Worm (Caenorhabditis elegans) whole organism, mixed stage, embryonic: Measurements from ENCODE around the gene alg-4.

Experiments
- M03D4.4 ChIP-seq: sonication (generic microtip); optimal IDR thresholded peaks from 2 replicates; lab custom pipeline; 2017; ENCODE audit warnings: mild to moderate bottlenecking, missing genetic modification characterization, missing compliant biosample characterization
- bed-3 ChIP-seq: fragments of 200-800 bp; sonication (Bioruptor generic); optimal IDR thresholded peaks from 3 replicates; lab custom pipeline; 2018; ENCODE audit warnings: mild to moderate bottlenecking, missing genetic modification characterization, moderate library complexity, missing compliant biosample characterization
- ceh-43 ChIP-seq: fragments of 200-800 bp; sonication (Bioruptor generic); optimal IDR thresholded peaks from 2 replicates; lab custom pipeline; 2018; ENCODE audit warnings: mild to moderate bottlenecking, missing genetic modification characterization, moderate library complexity, missing compliant biosample characterization
- ceh-83 ChIP-seq: fragments of 200-800 bp; sonication (Bioruptor generic); optimal IDR thresholded peaks from 2 replicates; lab custom pipeline; 2018; ENCODE audit warnings: mild to moderate bottlenecking, missing genetic modification characterization, missing compliant biosample characterization
- ces-1 ChIP-seq: fragments of 150-350 bp; optimal IDR thresholded peaks from 2 replicates; lab custom pipeline; 2014; ENCODE audit warnings: missing biosample characterization, missing genetic modification reagents, missing genetic modification characterization
- cnd-1 ChIP-seq: fragments of 200-800 bp; sonication (Bioruptor generic); optimal IDR thresholded peaks from 2 replicates; lab custom pipeline; 2018; ENCODE audit warnings: mild to moderate bottlenecking, missing genetic modification characterization, missing compliant biosample characterization
- drap-1 ChIP-seq: fragments of 200-800 bp; sonication (Bioruptor generic); optimal IDR thresholded peaks from 3 replicates; lab custom pipeline; 2018; ENCODE audit warnings: mild to moderate bottlenecking, missing genetic modification characterization, missing compliant biosample characterization
- elt-1 ChIP-seq: sonication (generic microtip); optimal IDR thresholded peaks from 2 replicates; lab custom pipeline; 2017; ENCODE audit warnings: missing genetic modification characterization, mild to moderate bottlenecking, missing compliant biosample characterization, antibody characterized with exemption, moderate library complexity, borderline replicate concordance; ENCODE audit not compliant: insufficient read depth
- elt-3 ChIP-seq: fragments of 150-350 bp; optimal IDR thresholded peaks from 2 replicates; lab custom pipeline; 2014; ENCODE audit warnings: missing biosample characterization, missing genetic modification characterization
- flh-1 ChIP-seq: fragments of 200-800 bp; sonication (Bioruptor generic); optimal IDR thresholded peaks from 2 replicates; lab custom pipeline; 2018; ENCODE audit warnings: mild to moderate bottlenecking, missing genetic modification characterization, moderate library complexity, missing compliant biosample characterization
- ham-2 ChIP-seq: fragments of 200-800 bp; sonication (Bioruptor generic); optimal IDR thresholded peaks from 2 replicates; lab custom pipeline; 2018; ENCODE audit warnings: mild to moderate bottlenecking, missing genetic modification characterization, missing compliant biosample characterization
- hlh-1 ChIP-seq: fragments of 150-350 bp; optimal IDR thresholded peaks from 2 replicates; lab custom pipeline; 2014; ENCODE audit warnings: missing biosample characterization, missing genetic modification reagents, missing genetic modification characterization
- lin-13 ChIP-seq: fragments of 150-350 bp; optimal IDR thresholded peaks from 2 replicates; lab custom pipeline; 2014; ENCODE audit warnings: missing biosample characterization, missing genetic modification characterization
- lin-32 ChIP-seq: fragments of 200-800 bp; sonication (Bioruptor generic); optimal IDR thresholded peaks from 2 replicates; lab custom pipeline; 2018; ENCODE audit warnings: mild to moderate bottlenecking, missing genetic modification characterization, missing compliant biosample characterization
- lsy-2 ChIP-seq: fragments of 150-350 bp; optimal IDR thresholded peaks from 2 replicates; lab custom pipeline; 2014; ENCODE audit warnings: missing biosample characterization, missing genetic modification characterization
- mab-5 ChIP-seq: fragments of 150-350 bp; optimal IDR thresholded peaks from 2 replicates; lab custom pipeline; 2014; ENCODE audit warnings: missing biosample characterization, missing genetic modification characterization
- mep-1 ChIP-seq: fragments of 150-350 bp; optimal IDR thresholded peaks from 2 replicates; lab custom pipeline; 2017; ENCODE audit warnings: missing biosample characterization, missing genetic modification reagents, missing genetic modification characterization, inconsistent platforms
- mls-2 ChIP-seq: sonication (generic microtip); optimal IDR thresholded peaks from 2 replicates; lab custom pipeline; 2016; ENCODE audit warnings: mild to moderate bottlenecking, missing genetic modification characterization, moderate library complexity, missing compliant biosample characterization
- nhr-28 ChIP-seq: fragments of 150-350 bp; optimal IDR thresholded peaks from 2 replicates; lab custom pipeline; 2014; ENCODE audit warnings: missing biosample characterization, missing genetic modification characterization
- nhr-76 ChIP-seq: sonication (generic microtip); optimal IDR thresholded peaks from 2 replicates; lab custom pipeline; 2017; ENCODE audit warnings: missing biosample characterization, missing genetic modification characterization
- pha-4 ChIP-seq: fragments of 150-350 bp; optimal IDR thresholded peaks from 2 replicates; lab custom pipeline; 2018; ENCODE audit warnings: missing biosample characterization, missing genetic modification reagents, missing genetic modification characterization
- sem-2 ChIP-seq: fragments of 200-800 bp; sonication (Bioruptor generic); optimal IDR thresholded peaks from 2 replicates; lab custom pipeline; 2018; ENCODE audit warnings: mild to moderate bottlenecking, missing genetic modification characterization, missing compliant biosample characterization
- sptf-1 ChIP-seq: sonication (generic microtip); optimal IDR thresholded peaks from 2 replicates; lab custom pipeline; 2017; ENCODE audit warnings: mild to moderate bottlenecking, missing genetic modification characterization, moderate library complexity, missing compliant biosample characterization
- tbx-8 ChIP-seq: fragments of 200-800 bp; sonication (Bioruptor generic); optimal IDR thresholded peaks from 2 replicates; lab custom pipeline; 2018; ENCODE audit warnings: mild to moderate bottlenecking, missing genetic modification characterization, moderate library complexity, missing compliant biosample characterization
- unc-120 ChIP-seq: sonication (generic microtip); optimal IDR thresholded peaks from 2 replicates; lab custom pipeline; 2017; ENCODE audit warnings: missing genetic modification characterization, missing compliant biosample characterization; ENCODE audit not compliant: poor library complexity, severe bottlenecking
- unc-39 ChIP-seq: fragments of 150-350 bp; optimal IDR thresholded peaks from 2 replicates; lab custom pipeline; 2014; ENCODE audit warnings: missing biosample characterization, missing genetic modification characterization
- unc-62 ChIP-seq: fragments of 150-350 bp; optimal IDR thresholded peaks from 2 replicates; lab custom pipeline; 2014; ENCODE audit warnings: missing biosample characterization, missing genetic modification reagents, missing genetic modification characterization
- ztf-11 ChIP-seq: fragments of 150-350 bp; optimal IDR thresholded peaks from 2 replicates; lab custom pipeline; 2014; ENCODE audit warnings: missing biosample characterization, missing genetic modification characterization

The alg-4 gene

DNA sequence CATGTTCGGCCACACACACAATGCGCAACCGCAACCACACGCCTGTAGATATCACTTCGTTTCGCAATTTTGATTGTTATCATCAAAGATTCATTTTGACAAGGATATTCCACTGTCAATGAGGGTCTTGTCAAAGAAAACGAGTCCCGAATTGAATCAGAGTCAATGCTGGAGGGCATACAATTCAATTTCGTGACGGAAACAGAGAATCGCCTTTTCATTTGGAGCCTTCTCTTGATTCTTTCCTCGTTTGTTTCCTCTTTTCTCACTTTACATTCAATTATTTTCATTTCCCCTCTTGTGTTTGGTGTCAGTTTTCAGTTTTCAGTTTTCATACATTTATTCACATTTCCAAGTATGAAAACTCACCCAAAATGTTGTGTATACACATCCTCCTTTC is 23.9 kb downstream of the alg-4 start:
- TF ChIP-seq ces-1 (GFP tag; lab: Kevin White, UChicago) = peak; percentile 94
- TF ChIP-seq mep-1 (tag; lab: Kevin White, UChicago) = no peak

DNA sequence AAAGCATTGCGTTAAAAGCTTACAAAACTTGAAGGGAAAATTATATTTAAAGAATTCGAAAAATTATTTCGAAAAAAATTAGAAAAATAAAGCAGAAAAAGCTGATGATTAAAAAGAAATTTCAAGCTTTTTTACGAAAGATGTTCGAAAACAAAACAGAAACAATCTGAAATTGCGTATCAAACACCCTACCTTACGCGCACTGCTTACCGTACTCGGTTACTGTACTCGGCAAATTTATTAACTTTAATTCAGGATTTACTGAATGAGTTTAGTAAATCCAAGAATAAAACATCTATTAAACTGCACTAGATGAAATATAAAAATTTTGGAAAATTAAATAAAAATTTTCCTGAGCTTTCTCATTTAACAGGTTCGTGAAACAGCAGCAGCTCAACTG is 28.8 kb downstream of the alg-4 start:
- TF ChIP-seq lsy-2 (peak; percentile 69), flh-1 (GFP tag; lab: Kevin White, UChicago) (no peak)

DNA sequence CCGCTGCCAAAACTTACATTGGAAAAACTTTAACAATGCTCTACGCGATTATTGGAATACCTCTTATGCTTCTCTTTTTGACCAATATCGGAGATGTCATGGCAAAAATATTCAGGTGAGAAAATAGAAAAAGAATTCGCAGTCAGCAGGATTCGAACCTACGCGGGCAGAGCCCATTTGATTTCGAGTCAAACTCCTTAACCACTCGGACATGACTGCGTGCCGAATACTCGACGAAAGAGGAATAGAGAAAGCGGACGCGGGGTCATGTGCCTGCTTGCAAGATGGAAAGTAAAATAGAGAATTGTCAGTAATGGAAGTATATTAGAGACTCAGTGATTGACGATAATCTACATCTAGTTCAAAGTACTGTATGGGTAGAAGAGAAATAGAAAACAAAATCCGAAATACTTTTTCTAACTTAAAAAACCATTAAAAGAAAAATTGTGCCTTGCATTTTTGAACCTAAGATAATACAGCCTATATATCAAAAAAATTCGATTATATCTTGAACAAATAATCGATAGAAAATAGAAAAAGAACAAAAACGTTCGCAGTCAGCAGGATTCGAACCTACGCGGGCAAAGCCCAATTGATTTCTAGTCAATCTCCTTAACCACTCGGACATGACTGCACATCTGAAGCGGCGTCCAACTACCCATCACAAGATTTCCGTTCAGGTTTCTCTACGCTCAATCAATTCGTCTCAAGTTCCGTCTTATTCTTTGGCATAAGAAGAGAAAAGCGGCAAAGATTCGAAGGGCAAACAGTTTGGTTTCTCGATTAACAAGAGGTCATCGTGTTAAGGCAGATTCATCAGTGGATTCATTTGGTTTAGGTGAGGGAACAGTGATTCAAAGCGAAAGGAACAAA is 29.5 kb downstream of the alg-4 start:
- no peak for TF ChIP-seq ztf-11 (tag; lab: Kevin White, UChicago)
- TF ChIP-seq bed-3 (GFP tag; lab: Kevin White, UChicago) = peak; percentile 80
- no peak for TF ChIP-seq lsy-2
- peak; percentile 28 for TF ChIP-seq nhr-28
- peak; percentile 93 for TF ChIP-seq drap-1 (GFP tag; lab: Kevin White, UChicago)
- no peak for TF ChIP-seq elt-1 (tag; lab: Kevin White, UChicago)
- TF ChIP-seq nhr-76 (tag; lab: Kevin White, UChicago) = no peak
- TF ChIP-seq sptf-1 (tag; lab: Kevin White, UChicago) = peak; percentile 90
- peak; percentile 82 for TF ChIP-seq unc-120
- TF ChIP-seq hlh-1 (tag; lab: Kevin White, UChicago) = peak; percentile 26
- TF ChIP-seq ham-2 (GFP tag; lab: Kevin White, UChicago) = peak; percentile 56
- no peak for TF ChIP-seq unc-39 (tag; lab: Kevin White, UChicago)
- TF ChIP-seq ceh-83 (GFP tag; lab: Kevin White, UChicago) = peak; percentile 84
- TF ChIP-seq sem-2 (GFP tag; lab: Kevin White, UChicago) = peak; percentile 71
- peak; percentile 32 for TF ChIP-seq unc-62
- peak; percentile 89 for TF ChIP-seq lin-32 (GFP tag; lab: Kevin White, UChicago)
- TF ChIP-seq M03D4.4 (tag; lab: Kevin White, UChicago) = peak; percentile 83
- TF ChIP-seq mls-2 = peak; percentile 94
- TF ChIP-seq elt-3 (tag; lab: Kevin White, UChicago) = no peak
- TF ChIP-seq ces-1 (GFP tag; lab: Kevin White, UChicago) = peak; percentile 45
- peak; percentile 85 for TF ChIP-seq ceh-43
- TF ChIP-seq flh-1 (GFP tag; lab: Kevin White, UChicago) = peak; percentile 65
- no peak for TF ChIP-seq mab-5 (tag; lab: Kevin White, UChicago)
- peak; percentile 63 for TF ChIP-seq tbx-8 (GFP tag; lab: Kevin White, UChicago)
- TF ChIP-seq lin-13 (tag; lab: Kevin White, UChicago) = peak; percentile 23
- TF ChIP-seq cnd-1 (tag; lab: Kevin White, UChicago) = peak; percentile 89
- TF ChIP-seq mep-1 (tag; lab: Kevin White, UChicago) = peak; percentile 53
- TF ChIP-seq pha-4 (tag; lab: Kevin White, UChicago) = peak; percentile 36

DNA sequence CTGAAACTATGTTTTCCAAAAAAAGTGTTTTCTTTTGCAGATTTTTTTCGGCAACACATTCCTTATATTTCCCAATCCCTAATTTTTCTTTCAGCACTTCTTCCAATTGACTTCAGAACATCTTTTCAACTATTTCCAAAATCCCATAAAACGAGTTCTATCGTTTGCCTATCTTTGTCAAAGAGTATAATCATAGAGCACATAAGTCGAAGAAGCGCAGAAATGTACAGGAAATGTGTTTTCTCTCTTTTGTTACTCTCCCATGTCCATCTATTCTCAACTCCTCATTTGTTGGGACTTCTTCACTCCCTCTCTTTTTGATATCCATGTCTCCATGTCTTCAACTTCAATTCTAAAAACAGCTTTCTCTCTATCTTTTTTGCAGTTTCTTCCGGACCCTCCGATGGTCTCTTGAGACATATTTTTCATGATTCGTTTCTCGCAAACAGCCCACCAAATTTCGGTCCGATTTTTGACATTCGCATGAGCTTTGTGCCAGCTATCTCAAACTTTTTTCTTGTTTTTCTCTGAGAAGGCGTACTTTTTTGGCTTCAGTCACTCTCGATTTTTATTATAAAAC is 30.9 kb downstream of the alg-4 start, which contains the start of gene twk-48:
twk-48 (plus strand) TSS at position 530 of the 580 bp plus-strand sequence.
- TF ChIP-seq ces-1 (GFP tag; lab: Kevin White, UChicago) (peak; percentile 62), ham-2 (GFP tag; lab: Kevin White, UChicago) (no peak), M03D4.4 (tag; lab: Kevin White, UChicago) (no peak)

DNA sequence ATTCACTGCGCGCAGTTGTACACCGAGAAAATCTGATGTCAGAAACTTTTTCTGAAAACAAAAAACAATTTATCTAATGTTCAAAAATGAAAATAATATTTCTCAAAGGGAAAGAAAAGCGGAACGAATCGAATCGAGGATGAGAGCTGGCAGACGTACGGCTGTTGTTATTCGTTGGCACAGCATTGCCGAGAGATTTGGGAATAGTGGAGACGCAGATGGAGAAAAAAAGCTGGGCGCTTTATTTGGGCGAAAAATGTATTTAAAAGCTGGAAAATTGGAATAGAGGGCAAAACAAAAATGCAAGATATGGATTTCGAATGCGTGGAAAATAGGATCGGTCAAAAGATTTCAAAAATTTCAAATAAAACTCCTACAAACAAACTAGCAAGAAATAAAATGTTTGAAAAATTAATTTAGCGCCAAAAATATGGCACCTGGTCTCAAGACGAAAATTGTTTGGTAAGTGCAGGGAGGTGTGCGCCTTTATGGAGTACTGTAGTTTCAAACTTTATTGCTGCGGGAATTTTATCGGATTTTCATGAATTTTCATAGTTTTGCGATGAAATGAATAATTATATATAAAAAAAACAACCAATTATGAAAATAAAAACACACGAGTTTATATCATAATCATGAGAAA is 32.0 kb downstream of the alg-4 start, which contains the start of gene gpdh-2:
gpdh-2 (minus strand) TSS at position 51 of the 643 bp plus-strand sequence.
- TF ChIP-seq hlh-1 (tag; lab: Kevin White, UChicago) (peak; percentile 48), tbx-8 (GFP tag; lab: Kevin White, UChicago) (no peak), unc-120 (peak; percentile 53)
